Worm (Caenorhabditis elegans) whole organism, late embryonic: ENCODE data around the gene cyp-35C1.

ENCODE experiments used
- ama-1 ChIP-seq: fragments of 150-350 bp; optimal IDR thresholded peaks from 2 replicates; lab custom pipeline; 2014
- ceh-2 ChIP-seq: sonication (generic microtip); optimal IDR thresholded peaks from 2 replicates; lab custom pipeline; 2016; ENCODE audit warnings: missing genotype, missing genetic modification characterization, missing compliant biosample characterization
- ceh-30 ChIP-seq: fragments of 150-350 bp; optimal IDR thresholded peaks from 2 replicates; lab custom pipeline; 2014; ENCODE audit warnings: missing biosample characterization, missing genetic modification characterization
- ceh-45 ChIP-seq: fragments of 200-800 bp; sonication (Bioruptor generic); IDR thresholded peaks from 2 replicates; pipeline ENCODE4 v1.3.6; 2022; ENCODE audit warnings: missing genetic modification reagents, missing genetic modification characterization, missing compliant biosample characterization
- elt-4 ChIP-seq: sonication (generic microtip); optimal IDR thresholded peaks from 2 replicates; lab custom pipeline; 2016; ENCODE audit warnings: missing genetic modification characterization, missing compliant biosample characterization
- ets-4 ChIP-seq: sonication (generic microtip); optimal IDR thresholded peaks from 2 replicates; lab custom pipeline; 2016; ENCODE audit warnings: missing genetic modification characterization, missing compliant biosample characterization
- fkh-10 ChIP-seq: fragments of 150-350 bp; optimal IDR thresholded peaks from 2 replicates; lab custom pipeline; 2014; ENCODE audit warnings: missing biosample characterization, missing genetic modification reagents, missing genetic modification characterization
- nhr-11 ChIP-seq: fragments of 150-350 bp; optimal IDR thresholded peaks from 2 replicates; lab custom pipeline; 2014; ENCODE audit warnings: missing biosample characterization, missing genetic modification characterization
- odd-2 ChIP-seq: sonication (generic microtip); optimal IDR thresholded peaks from 2 replicates; lab custom pipeline; 2017; ENCODE audit warnings: antibody characterized with exemption, mild to moderate bottlenecking, missing genetic modification characterization, missing compliant biosample characterization
- tbx-2 ChIP-seq: sonication (generic microtip); optimal IDR thresholded peaks from 2 replicates; lab custom pipeline; 2016; ENCODE audit warnings: missing genetic modification characterization, missing compliant biosample characterization

DNA sequence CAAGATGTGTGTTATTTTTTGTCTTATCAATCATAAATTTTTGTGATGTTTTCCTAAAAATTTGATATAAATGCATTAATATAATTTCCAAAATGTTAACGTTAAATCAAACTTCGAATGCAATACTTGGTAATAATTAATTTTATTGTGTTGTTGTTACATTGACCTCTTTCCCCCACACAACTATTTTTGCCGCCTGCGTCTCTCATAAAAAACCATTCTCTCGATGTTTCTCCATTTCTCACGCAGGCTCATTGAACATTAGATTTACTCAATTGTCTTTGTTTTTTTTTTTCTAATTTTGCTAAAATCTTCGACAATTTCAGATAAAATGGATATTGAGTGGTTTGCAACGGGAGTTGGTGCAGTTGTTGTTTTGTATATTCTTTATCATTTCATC, 7.9 kb upstream of the cyp-35C1 start, which contains the start of gene stdh-1:
- TF ChIP-seq ets-4 (tag; lab: Kevin White, UChicago) = no peak
- no peak for TF ChIP-seq nhr-11 (tag; lab: Kevin White, UChicago)
- no peak for TF ChIP-seq odd-2 (tag; lab: Kevin White, UChicago)
- no peak for TF ChIP-seq tbx-2 (tag; lab: Kevin White, UChicago)
- TF ChIP-seq ceh-2 (tag; lab: Kevin White, UChicago) = no peak
- no peak for TF ChIP-seq ceh-30
- no peak for TF ChIP-seq fkh-10 (GFP tag; lab: Kevin White, UChicago)
- no peak for TF ChIP-seq ceh-45 (GFP tag; lab: Robert Waterston, UW)
- TF ChIP-seq ama-1 (lab: Kevin White, UChicago) = no peak
- no peak for TF ChIP-seq elt-4 (tag; lab: Kevin White, UChicago)
